Fruit fly (Drosophila melanogaster) whole organism, adult: Measurements from ENCODE around the gene chico.

Source experiments
- CG11617 ChIP-seq: fragments of 200-800 bp; sonication (Bioruptor generic); optimal IDR thresholded peaks from 2 replicates; lab custom pipeline; 2017; ENCODE audit warnings: mild to moderate bottlenecking, missing biosample characterization, missing genetic modification reagents, missing genetic modification characterization
- CG12768 ChIP-seq: fragments of 200-800 bp; sonication (Bioruptor generic); optimal IDR thresholded peaks from 2 replicates; lab custom pipeline; 2017; ENCODE audit warnings: missing biosample characterization, missing genetic modification characterization, mild to moderate bottlenecking, moderate library complexity, missing genetic modification reagents
- CG14711 ChIP-seq: fragments of 200-800 bp; sonication (Bioruptor generic); optimal IDR thresholded peaks from 2 replicates; lab custom pipeline; 2018; ENCODE audit warnings: missing biosample characterization, mild to moderate bottlenecking, missing genetic modification characterization, moderate library complexity
- CG5204 ChIP-seq: fragments of 200-800 bp; sonication (Bioruptor generic); optimal IDR thresholded peaks from 2 replicates; lab custom pipeline; 2016; ENCODE audit warnings: missing biosample characterization, missing genetic modification characterization
- CG7045 ChIP-seq: fragments of 200-800 bp; sonication (Bioruptor generic); optimal IDR thresholded peaks from 2 replicates; lab custom pipeline; 2017; ENCODE audit warnings: missing biosample characterization, mild to moderate bottlenecking, missing genetic modification characterization
- CG7101 ChIP-seq: fragments of 200-800 bp; sonication (Bioruptor generic); optimal IDR thresholded peaks from 2 replicates; lab custom pipeline; 2018; ENCODE audit warnings: missing biosample characterization, mild to moderate bottlenecking, missing genetic modification characterization, moderate library complexity
- Crg-1 ChIP-seq: fragments of 200-800 bp; sonication (Bioruptor generic); optimal IDR thresholded peaks from 2 replicates; lab custom pipeline; 2016; ENCODE audit warnings: missing biosample characterization, missing genetic modification characterization
- Mnt ChIP-seq: fragments of 200-800 bp; sonication (Bioruptor generic); optimal IDR thresholded peaks from 2 replicates; lab custom pipeline; 2016; ENCODE audit warnings: missing biosample characterization, mild to moderate bottlenecking, missing genetic modification characterization
- cic ChIP-seq: fragments of 200-800 bp; sonication (Bioruptor generic); optimal IDR thresholded peaks from 2 replicates; lab custom pipeline; 2017; ENCODE audit warnings: missing biosample characterization, mild to moderate bottlenecking, missing genetic modification characterization, moderate library complexity
- cnc ChIP-seq, 2 experiments: fragments of >200 bp; optimal IDR thresholded peaks; 2 replicates each; lab custom pipeline; 2017
- kay ChIP-seq: fragments of 200-800 bp; sonication (Bioruptor generic); peaks from one replicate; lab custom pipeline; 2016; ENCODE audit warnings: missing biosample characterization, missing genetic modification characterization, borderline replicate concordance
- toe ChIP-seq: fragments of 200-800 bp; sonication (Bioruptor generic); optimal IDR thresholded peaks from 2 replicates; lab custom pipeline; 2016; ENCODE audit warnings: missing biosample characterization, missing genetic modification characterization

DNA sequence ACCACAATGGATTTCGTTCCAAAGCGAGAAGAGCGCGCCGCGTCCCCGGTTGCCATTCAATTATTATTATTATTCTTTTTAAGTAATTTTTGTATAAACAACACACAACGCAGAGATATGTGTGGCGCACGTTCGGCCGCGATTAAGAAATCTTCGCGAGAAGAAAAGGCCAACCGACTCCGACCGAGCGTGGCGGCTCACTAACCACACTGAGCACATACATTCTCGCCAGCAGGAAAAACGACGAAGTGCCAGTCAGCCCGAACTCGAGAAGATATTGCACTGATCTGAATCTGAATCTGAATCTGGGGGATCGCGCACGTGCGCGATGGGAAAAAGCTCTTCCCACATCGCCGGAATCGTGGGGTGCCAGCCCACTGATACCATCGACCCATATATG, 48.0 kb downstream of the chico start, which contains the start of gene Sur:
- TF ChIP-seq cic (GFP tag; lab: Kevin White, UChicago) (no peak), Crg-1 (GFP tag; lab: Kevin White, UChicago) (no peak), CG5204 (no peak), kay (GFP tag; lab: Kevin White, UChicago) (no peak), CG7101 (tag; lab: Kevin White, UChicago) (no peak), Mnt (no peak), cnc (optimal IDR thresholded peaks at IDR 0.05; lab: Kevin White, UChicago) (no peak), CG14711 (tag; lab: Kevin White, UChicago) (no peak), CG11617 (no peak), toe (GFP tag; lab: Kevin White, UChicago) (no peak), CG12768 (no peak), CG7045 (GFP tag; lab: Kevin White, UChicago) (no peak)
